Fruit fly (Drosophila melanogaster): ENCODE measurements around the gene Hmgcr.

Gene Hmgcr

dm6 chr3R:23767417-23767853 is 34.3 kb downstream of the Hmgcr start, which contains the start of the genes CG10214 and CG10375 (continued):
- peak; percentile 81 to 96 for TF ChIP-seq Pdp1 (GFP tag; optimal IDR thresholded peaks at IDR 0.05)
- TF ChIP-seq ind (GFP tag; optimal IDR thresholded peaks at IDR 0.05): peak; percentile 80
- no peak for TF ChIP-seq dimm (GFP tag; IDR thresholded peaks at IDR 0.05)
- peak; percentile 83 for TF ChIP-seq NC2β (GFP tag; optimal IDR thresholded peaks at IDR 0.05)
- peak; percentile 64 for TF ChIP-seq CG18262 (tag; optimal IDR thresholded peaks at IDR 0.05)
- TF ChIP-seq tx (GFP tag; optimal IDR thresholded peaks at IDR 0.05): peak; percentile 81
- peak; percentile 44 for TF ChIP-seq nom (GFP tag; optimal IDR thresholded peaks at IDR 0.05)
- no peak; the same call in none of the 2 replicates for TF ChIP-seq CG31441 (GFP tag; IDR thresholded peaks at IDR 0.05)
- no peak for TF ChIP-seq Hey (tag; optimal IDR thresholded peaks at IDR 0.05)
- no peak for TF ChIP-seq abd-A (tag; optimal IDR thresholded peaks at IDR 0.05)
- peak in 1 of 2 experiments; percentile 78 for TF ChIP-seq crp (GFP tag; optimal IDR thresholded peaks at IDR 0.05)
- TF ChIP-seq Oli (tag; optimal IDR thresholded peaks at IDR 0.05): peak; percentile 35
- no peak for TF ChIP-seq fd64A (GFP tag; optimal IDR thresholded peaks at IDR 0.05)
- TF ChIP-seq slp2 (GFP tag; optimal IDR thresholded peaks at IDR 0.05): peak; percentile 60
- peak; percentile 87 for TF ChIP-seq CG33213 (GFP tag; optimal IDR thresholded peaks at IDR 0.05)
- TF ChIP-seq CG4404 (GFP tag; IDR thresholded peaks at IDR 0.05): peak; percentile 43; the same call in 1 of the 2 replicates
- TF ChIP-seq aop (GFP tag; IDR thresholded peaks at IDR 0.05): no peak
- 0 out of 3 replicates have a peak, but pooled peaks have one; percentile 37 for TF ChIP-seq mld (GFP tag; IDR thresholded peaks at IDR 0.05; ENCODE audit: partially characterized antibody)
- TF ChIP-seq Hmx (GFP tag; optimal IDR thresholded peaks at IDR 0.05): peak; percentile 46
- no peak for TF ChIP-seq Jarid2 (GFP tag; optimal IDR thresholded peaks at IDR 0.05)
- TF ChIP-seq ken (GFP tag; IDR thresholded peaks at IDR 0.05): peak; percentile 43; the same call in 1 of the 3 replicates
- peak; percentile 66 for TF ChIP-seq CG15601 (tag; optimal IDR thresholded peaks at IDR 0.05)
- peak; percentile 49 for TF ChIP-seq Sox100B (GFP tag; optimal IDR thresholded peaks at IDR 0.05)
- peak; percentile 69 for TF ChIP-seq E2f2 (GFP tag; IDR thresholded peaks at IDR 0.05)
- TF ChIP-seq Hr78 (GFP tag; optimal IDR thresholded peaks at IDR 0.05): no peak
- peak; percentile 71 for TF ChIP-seq sd (tag; optimal IDR thresholded peaks at IDR 0.05)
- TF ChIP-seq CG1024 (GFP tag; IDR thresholded peaks at IDR 0.05): no peak
- no peak for TF ChIP-seq ap (GFP tag; IDR thresholded peaks at IDR 0.05)
- peak; percentile 74 for TF ChIP-seq maf-S (GFP tag; optimal IDR thresholded peaks at IDR 0.05)
- TF ChIP-seq CG2116 (GFP tag; optimal IDR thresholded peaks at IDR 0.05): peak; percentile 69
- peak; percentile 78 for TF ChIP-seq pum (GFP tag; optimal IDR thresholded peaks at IDR 0.05)
- peak; percentile 20 for TF ChIP-seq grn (GFP tag; optimal IDR thresholded peaks at IDR 0.05)
- TF ChIP-seq CG11247 (GFP tag; IDR thresholded peaks at IDR 0.05): 0 out of 2 replicates have a peak, but pooled peaks have one; percentile 37
- no peak for TF ChIP-seq tna (GFP tag; IDR thresholded peaks at IDR 0.05; ENCODE audit: partially characterized antibody)
- no peak for TF ChIP-seq H15 (GFP tag; IDR thresholded peaks at IDR 0.05)
- TF ChIP-seq ara (GFP tag; IDR thresholded peaks at IDR 0.05): peak; percentile 10; the same call in 1 of the 2 replicates
- peak; percentile 78 for TF ChIP-seq gem (tag; optimal IDR thresholded peaks at IDR 0.05)
- peak; percentile 41 for TF ChIP-seq trh (GFP tag; optimal IDR thresholded peaks at IDR 0.05)
- TF ChIP-seq CG2120 (GFP tag; optimal IDR thresholded peaks at IDR 0.05): peak; percentile 90
- peak; percentile 83 for TF ChIP-seq MESR4 (GFP tag; optimal IDR thresholded peaks at IDR 0.05)
- TF ChIP-seq pho (GFP tag; optimal IDR thresholded peaks at IDR 0.05): peak; percentile 81
- TF ChIP-seq CG12769 (tag; optimal IDR thresholded peaks at IDR 0.05): no peak
- TF ChIP-seq kah (GFP tag; optimal IDR thresholded peaks at IDR 0.05): no peak
- no peak for TF ChIP-seq Deaf1 (tag; optimal IDR thresholded peaks at IDR 0.05)
- no peak for TF ChIP-seq CG6654 (GFP tag; optimal IDR thresholded peaks at IDR 0.05)
- peak; percentile 50 for TF ChIP-seq btn (GFP tag; optimal IDR thresholded peaks at IDR 0.05)
- TF ChIP-seq ci (GFP tag; IDR thresholded peaks at IDR 0.05): peak; percentile 88
- TF ChIP-seq CG12299 (tag; optimal IDR thresholded peaks at IDR 0.05): peak; percentile 55
- peak; percentile 82 to 86 for TF ChIP-seq dpn (GFP tag; optimal IDR thresholded peaks at IDR 0.05)
- peak; percentile 82 for TF ChIP-seq Fer1 (GFP tag; optimal IDR thresholded peaks at IDR 0.05)
